Fruit fly (Drosophila melanogaster) whole organism, embryonic: Measurements from ENCODE around the gene LIMK1.

Source experiments
- Adf1 ChIP-seq: fragments of 200-800 bp; sonication (Bioruptor generic); IDR thresholded peaks from 2 replicates; pipeline ENCODE4 v1.3.6; 2022; ENCODE audit warnings: missing biosample characterization, missing genetic modification characterization
- Asciz ChIP-seq: fragments of 200-800 bp; sonication (Bioruptor generic); optimal IDR thresholded peaks from 2 replicates; lab custom pipeline; 2017; ENCODE audit warnings: missing biosample characterization, mild to moderate bottlenecking, missing genetic modification characterization, missing genetic modification reagents
- Atf-2 ChIP-seq: fragments of 200-800 bp; sonication (Bioruptor generic); optimal IDR thresholded peaks from 2 replicates; lab custom pipeline; 2016; ENCODE audit warnings: missing biosample characterization, missing genetic modification characterization
- CG10209 ChIP-seq: fragments of 200-800 bp; sonication (Bioruptor generic); optimal IDR thresholded peaks from 3 replicates; lab custom pipeline; 2017; ENCODE audit warnings: missing biosample characterization, mild to moderate bottlenecking, missing genetic modification characterization, missing genetic modification reagents
- CG10274 ChIP-seq: fragments of 200-800 bp; sonication (Bioruptor generic); optimal IDR thresholded peaks from 3 replicates; lab custom pipeline; 2017; ENCODE audit warnings: missing biosample characterization, mild to moderate bottlenecking, missing genetic modification characterization
- CG10959 ChIP-seq: fragments of 200-800 bp; sonication (Bioruptor generic); IDR thresholded peaks from 2 replicates; pipeline ENCODE4 v1.3.6; 2022; ENCODE audit warnings: missing biosample characterization, missing genetic modification characterization
- CG17385 ChIP-seq: fragments of 200-800 bp; sonication (Bioruptor generic); optimal IDR thresholded peaks from 3 replicates; lab custom pipeline; 2018; ENCODE audit warnings: missing biosample characterization, mild to moderate bottlenecking, missing genetic modification characterization
- CG2889 ChIP-seq: fragments of 200-800 bp; sonication (Bioruptor generic); IDR thresholded peaks from 3 replicates; pipeline ENCODE4 v1.3.6; 2022; ENCODE audit warnings: missing biosample characterization, missing genetic modification characterization
- CG31365 ChIP-seq: fragments of 200-800 bp; sonication (Bioruptor generic); optimal IDR thresholded peaks from 2 replicates; lab custom pipeline; 2018; ENCODE audit warnings: missing biosample characterization, mild to moderate bottlenecking, missing genetic modification characterization
- CG33557 ChIP-seq: fragments of 200-800 bp; sonication (Bioruptor generic); optimal IDR thresholded peaks from 2 replicates; lab custom pipeline; 2019; ENCODE audit warnings: missing biosample characterization, mild to moderate bottlenecking, missing genetic modification characterization, moderate library complexity
- CG3838 ChIP-seq: fragments of 200-800 bp; sonication (Bioruptor generic); optimal IDR thresholded peaks from 3 replicates; lab custom pipeline; 2016; ENCODE audit warnings: missing biosample characterization, missing genetic modification characterization
- CG4360 ChIP-seq: fragments of 200-800 bp; sonication (Bioruptor generic); IDR thresholded peaks from 2 replicates; pipeline ENCODE4 v1.3.6; 2022; ENCODE audit warnings: missing biosample characterization, missing genetic modification characterization
- CG6272 ChIP-seq: fragments of 200-800 bp; sonication (Bioruptor generic); IDR thresholded peaks from 2 replicates; pipeline ENCODE4 v1.3.6; 2022; ENCODE audit warnings: missing biosample characterization, missing genetic modification characterization
- CG7357 ChIP-seq: fragments of 200-800 bp; sonication (Bioruptor generic); IDR thresholded peaks from 3 replicates; pipeline ENCODE4 v1.3.6; 2022; ENCODE audit warnings: missing biosample characterization, missing genetic modification characterization
- CG7839 ChIP-seq: fragments of 200-800 bp; sonication (Bioruptor generic); optimal IDR thresholded peaks from 3 replicates; lab custom pipeline; 2018; ENCODE audit warnings: missing biosample characterization, mild to moderate bottlenecking, missing genetic modification characterization, moderate library complexity
- Camta ChIP-seq: fragments of 200-800 bp; sonication (Bioruptor generic); optimal IDR thresholded peaks from 2 replicates; lab custom pipeline; 2016; ENCODE audit warnings: missing biosample characterization, missing genetic modification characterization
- Dad ChIP-seq: fragments of 200-800 bp; sonication (Bioruptor generic); optimal IDR thresholded peaks from 3 replicates; lab custom pipeline; 2016; ENCODE audit warnings: missing biosample characterization, missing genetic modification characterization
- Dll ChIP-seq: fragments of 200-800 bp; sonication (Bioruptor generic); IDR thresholded peaks from 4 replicates; pipeline ENCODE4 v1.3.6; 2022; ENCODE audit warnings: missing biosample characterization, missing genetic modification characterization; ENCODE audit not compliant: partially characterized antibody
- H2.0 ChIP-seq: fragments of 200-800 bp; sonication (Bioruptor generic); IDR thresholded peaks from 2 replicates; pipeline ENCODE4 v1.3.6; 2022; ENCODE audit warnings: missing biosample characterization, missing genetic modification characterization
- Hey ChIP-seq: fragments of 200-800 bp; sonication (Bioruptor generic); optimal IDR thresholded peaks from 3 replicates; lab custom pipeline; 2018; ENCODE audit warnings: missing biosample characterization, mild to moderate bottlenecking, missing genetic modification characterization
- HmgZ ChIP-seq: fragments of 200-800 bp; sonication (Bioruptor generic); optimal IDR thresholded peaks from 2 replicates; lab custom pipeline; 2018; ENCODE audit warnings: missing biosample characterization, mild to moderate bottlenecking, missing genetic modification characterization
- Med ChIP-seq: fragments of 200-800 bp; sonication (Bioruptor generic); peaks from one replicate; lab custom pipeline; 2016; ENCODE audit warnings: missing biosample characterization, missing genetic modification characterization, mild to moderate bottlenecking, inconsistent platforms, moderate library complexity
- Spps ChIP-seq: fragments of 200-800 bp; sonication (Bioruptor generic); optimal IDR thresholded peaks from 2 replicates; lab custom pipeline; 2018; ENCODE audit warnings: missing biosample characterization, mild to moderate bottlenecking, missing genetic modification characterization
- Trl ChIP-seq, 3 experiments: fragments of >200 bp in 2 of 3; fragments of 200-800 bp in 1 of 3; sonication (Bioruptor generic) in 1 of 3; optimal IDR thresholded peaks; 2 replicates in 1 of 3; 3 replicates in 2 of 3; lab custom pipeline; 2016 to 2017; ENCODE audit warnings: missing biosample characterization in 1 of 3, missing genetic modification characterization in 1 of 3
- aop ChIP-seq: fragments of 200-800 bp; sonication (Bioruptor generic); IDR thresholded peaks from 2 replicates; pipeline ENCODE4 v1.3.6; 2022; ENCODE audit warnings: missing biosample characterization, missing genetic modification characterization
- cas ChIP-seq: fragments of 200-800 bp; sonication (Bioruptor generic); IDR thresholded peaks from 2 replicates; pipeline ENCODE4 v1.3.6; 2022; ENCODE audit warnings: missing biosample characterization, missing genetic modification characterization
- chinmo ChIP-seq: fragments of 200-800 bp; sonication (Bioruptor generic); IDR thresholded peaks from 4 replicates; pipeline ENCODE4 v1.3.6; 2022; ENCODE audit warnings: missing biosample characterization, missing genetic modification characterization; ENCODE audit not compliant: partially characterized antibody
- dmrt11E ChIP-seq: fragments of 200-800 bp; sonication (Bioruptor generic); optimal IDR thresholded peaks from 3 replicates; lab custom pipeline; 2018; ENCODE audit warnings: missing biosample characterization, mild to moderate bottlenecking, missing genetic modification characterization, moderate library complexity
- dysf ChIP-seq: fragments of 200-800 bp; sonication (Bioruptor generic); IDR thresholded peaks from 3 replicates; pipeline ENCODE4 v1.3.6; 2022; ENCODE audit warnings: missing biosample characterization, missing genetic modification characterization
- emc ChIP-seq: fragments of 200-800 bp; sonication (Bioruptor generic); optimal IDR thresholded peaks from 2 replicates; lab custom pipeline; 2016; ENCODE audit warnings: missing biosample characterization, missing genetic modification characterization
- knrl ChIP-seq: fragments of 200-800 bp; sonication (Bioruptor generic); IDR thresholded peaks from 3 replicates; pipeline ENCODE4 v1.3.6; 2022; ENCODE audit warnings: missing biosample characterization, missing genetic modification characterization; ENCODE audit not compliant: partially characterized antibody
- lbe ChIP-seq: fragments of 200-800 bp; sonication (Bioruptor generic); optimal IDR thresholded peaks from 2 replicates; lab custom pipeline; 2016; ENCODE audit warnings: missing biosample characterization, mild to moderate bottlenecking, missing genetic modification characterization
- lov ChIP-seq, 2 experiments: fragments of 200-800 bp in 1 of 2; fragments of >200 bp in 1 of 2; sonication (Bioruptor generic) in 1 of 2; IDR thresholded peaks in 1 of 2; optimal IDR thresholded peaks in 1 of 2; 2 replicates in 1 of 2; 3 replicates in 1 of 2; pipeline versions ENCODE4 v1.3.6 to Lab custom; 2017 to 2022; ENCODE audit warnings: missing biosample characterization in 1 of 2, missing genetic modification characterization in 1 of 2
- luna ChIP-seq: fragments of 200-800 bp; sonication (Bioruptor generic); optimal IDR thresholded peaks from 2 replicates; lab custom pipeline; 2016; ENCODE audit warnings: missing biosample characterization, missing genetic modification characterization
- mam ChIP-seq: fragments of 200-800 bp; sonication (Bioruptor generic); optimal IDR thresholded peaks from 3 replicates; lab custom pipeline; 2016; ENCODE audit warnings: missing biosample characterization, missing genetic modification characterization
- odd ChIP-seq: fragments of 200-800 bp; sonication (Bioruptor generic); optimal IDR thresholded peaks from 2 replicates; lab custom pipeline; 2017; ENCODE audit warnings: missing biosample characterization, mild to moderate bottlenecking, missing genetic modification characterization
- pan ChIP-seq, 4 experiments: fragments of >200 bp in 3 of 4; fragments of 200-800 bp in 1 of 4; sonication (Bioruptor generic) in 1 of 4; optimal IDR thresholded peaks in 3 of 4; IDR thresholded peaks in 1 of 4; 2 replicates each; pipeline versions ENCODE4 v1.3.6 to Lab custom; 2017 to 2022; ENCODE audit warnings: missing biosample characterization in 2 of 4, missing genetic modification characterization in 2 of 4, mixed read lengths in 1 of 4
- pho ChIP-seq: fragments of 200-800 bp; sonication (Bioruptor generic); optimal IDR thresholded peaks from 2 replicates; lab custom pipeline; 2016; ENCODE audit warnings: missing biosample characterization, missing genetic modification characterization
- ranshi ChIP-seq: fragments of 200-800 bp; sonication (Bioruptor generic); IDR thresholded peaks from 2 replicates; pipeline ENCODE4 v1.3.6; 2022; ENCODE audit warnings: missing biosample characterization, missing genetic modification characterization
- shn ChIP-seq: fragments of 200-800 bp; sonication (Bioruptor generic); optimal IDR thresholded peaks from 3 replicates; lab custom pipeline; 2016; ENCODE audit warnings: missing biosample characterization, missing genetic modification characterization
- slp2 ChIP-seq: fragments of 200-800 bp; sonication (Bioruptor generic); optimal IDR thresholded peaks from 2 replicates; lab custom pipeline; 2016; ENCODE audit warnings: missing biosample characterization, missing genetic modification characterization
- sna ChIP-seq: fragments of 200-800 bp; sonication (Bioruptor generic); IDR thresholded peaks from 2 replicates; pipeline ENCODE4 v1.3.6; 2022; ENCODE audit warnings: missing biosample characterization, missing genetic modification characterization; ENCODE audit not compliant: partially characterized antibody
- so ChIP-seq: fragments of 200-800 bp; sonication (Bioruptor generic); IDR thresholded peaks from 3 replicates; pipeline ENCODE4 v1.3.6; 2022; ENCODE audit warnings: missing biosample characterization, missing genetic modification characterization
- trem ChIP-seq: fragments of 200-800 bp; optimal IDR thresholded peaks from 3 replicates; lab custom pipeline; 2019; ENCODE audit warnings: missing biosample characterization, mild to moderate bottlenecking, missing genetic modification characterization, moderate library complexity

The LIMK1 gene

dm6 chrX:12611536-12612458 is 19.8 kb upstream of the LIMK1 start, which contains the start of the genes CG1463 and Fpgs1 (continued):
- TF ChIP-seq sna (0 out of 2 replicates have a peak, but pooled peaks have one; percentile 36), Hey (tag; lab: Kevin White, UChicago) (peak; percentile 28), aop (no peak), CG17385 (GFP tag; lab: Kevin White, UChicago) (peak; percentile 0), knrl (0 out of 3 replicates have a peak, but pooled peaks have one; percentile 12), odd (GFP tag; lab: Kevin White, UChicago) (peak; percentile 14), CG10274 (GFP tag; lab: Kevin White, UChicago) (no peak), CG31365 (tag; lab: Kevin White, UChicago) (no peak), dmrt11E (tag; lab: Kevin White, UChicago) (no peak), Atf-2 (GFP tag; lab: Kevin White, UChicago) (no peak), shn (GFP tag; lab: Kevin White, UChicago) (peak; percentile 15), ranshi (GFP tag; lab: Robert Waterston, UW) (no peak), lov (optimal IDR thresholded peaks at IDR 0.05; lab: Kevin White, UChicago) (no peak), lov (GFP tag; IDR thresholded peaks at IDR 0.05; lab: Robert Waterston, UW) (no peak), Spps (no peak), Dad (GFP tag; lab: Kevin White, UChicago) (no peak), emc (GFP tag; lab: Kevin White, UChicago) (no peak), Camta (no peak), H2.0 (no peak), pan (optimal IDR thresholded peaks at IDR 0.05; lab: Kevin White, UChicago) (no peak), pan (GFP tag; optimal IDR thresholded peaks at IDR 0.05 in 1 of 2, IDR thresholded peaks at IDR 0.05 in 1 of 2) (peak in 1 of 2 experiments; percentile 53), Asciz (GFP tag; lab: Kevin White, UChicago) (no peak), lbe (GFP tag; lab: Kevin White, UChicago) (peak; percentile 1), HmgZ (tag; lab: Kevin White, UChicago) (peak; percentile 33), Dll (GFP tag; lab: Robert Waterston, UW) (peak; percentile 44; the same call in 1 of the 4 replicates), Adf1 (no peak)

dm6 chrX:12600802-12601793 is 9.1 kb upstream of the LIMK1 start:
- no peak for TF ChIP-seq CG6272 (GFP tag; lab: Robert Waterston, UW)
- TF ChIP-seq Med (GFP tag; lab: Kevin White, UChicago) = peak; percentile 62
- TF ChIP-seq CG10959 (GFP tag; lab: Robert Waterston, UW) = peak; percentile 54; the same call in 1 of the 2 replicates
- peak; percentile 12 for TF ChIP-seq mam (GFP tag; lab: Kevin White, UChicago)
- no peak for TF ChIP-seq lbe (GFP tag; lab: Kevin White, UChicago)
- TF ChIP-seq Hey (tag; lab: Kevin White, UChicago) = no peak
- no peak for TF ChIP-seq CG33557 (GFP tag; lab: Kevin White, UChicago)
- peak; percentile 96 for TF ChIP-seq CG4360 (GFP tag; lab: Robert Waterston, UW)
- no peak for TF ChIP-seq trem (tag; lab: Kevin White, UChicago)
- TF ChIP-seq CG7839 (tag; lab: Kevin White, UChicago) = no peak
- TF ChIP-seq CG7357 (GFP tag; lab: Robert Waterston, UW) = no peak
- TF ChIP-seq chinmo = 0 out of 4 replicates have a peak, but pooled peaks have one; percentile 49
- TF ChIP-seq CG3838 = no peak
- TF ChIP-seq pho = peak; percentile 1
- TF ChIP-seq so (GFP tag; lab: Robert Waterston, UW) = no peak
- TF ChIP-seq dysf (GFP tag; lab: Robert Waterston, UW) = no peak
- TF ChIP-seq cas = no peak
- TF ChIP-seq luna (GFP tag; lab: Kevin White, UChicago) = no peak
- TF ChIP-seq slp2 (GFP tag; lab: Kevin White, UChicago) = no peak
- peak in 1 of 2 experiments; percentile 4 for TF ChIP-seq Trl (optimal IDR thresholded peaks at IDR 0.05; lab: Kevin White, UChicago)
- no peak for TF ChIP-seq Trl (GFP tag; optimal IDR thresholded peaks at IDR 0.05; lab: Kevin White, UChicago)
- no peak for TF ChIP-seq CG2889 (GFP tag; lab: Robert Waterston, UW)
- TF ChIP-seq CG10209 (GFP tag; lab: Kevin White, UChicago) = no peak
